Worm (Caenorhabditis elegans) whole organism, young adult: ENCODE data around the gene vnut-1.

Experiments
- B0336.3 ChIP-seq: fragments of 200-800 bp; sonication (Bioruptor generic); IDR thresholded peaks from 2 replicates; pipeline ENCODE4 v1.3.6; 2022; ENCODE audit warnings: missing genetic modification characterization, missing compliant biosample characterization
- C17E4.6 ChIP-seq: fragments of 200-800 bp; sonication (Bioruptor generic); IDR thresholded peaks from 2 replicates; pipeline ENCODE4 v1.3.6; 2022; ENCODE audit warnings: missing genetic modification reagents, missing genetic modification characterization, missing compliant biosample characterization
- D2030.7 ChIP-seq: fragments of 200-800 bp; sonication (Bioruptor generic); IDR thresholded peaks from 2 replicates; pipeline ENCODE4 v1.3.6; 2022; ENCODE audit warnings: missing genetic modification reagents, missing genetic modification characterization, missing compliant biosample characterization
- F23B12.7 ChIP-seq: sonication (generic microtip); optimal IDR thresholded peaks from 2 replicates; lab custom pipeline; 2017; ENCODE audit warnings: missing genetic modification characterization, mild to moderate bottlenecking, missing compliant biosample characterization, antibody characterized with exemption, moderate library complexity; ENCODE audit not compliant: insufficient read depth
- F33H1.4 ChIP-seq: fragments of 200-800 bp; sonication (Bioruptor generic); IDR thresholded peaks from 2 replicates; pipeline ENCODE4 v1.3.6; 2022; ENCODE audit warnings: missing genetic modification reagents, missing genetic modification characterization, missing compliant biosample characterization
- F57A8.1 ChIP-seq: fragments of 200-800 bp; sonication (Bioruptor generic); optimal IDR thresholded peaks from 2 replicates; lab custom pipeline; 2018; ENCODE audit warnings: mild to moderate bottlenecking, missing genetic modification characterization, moderate library complexity, missing compliant biosample characterization
- T07F8.4 ChIP-seq: sonication (generic microtip); optimal IDR thresholded peaks from 2 replicates; lab custom pipeline; 2016; ENCODE audit warnings: mild to moderate bottlenecking, missing genetic modification characterization, moderate library complexity, missing compliant biosample characterization
- akir-1 ChIP-seq: fragments of 200-800 bp; sonication (Bioruptor generic); optimal IDR thresholded peaks from 2 replicates; lab custom pipeline; 2018; ENCODE audit warnings: mild to moderate bottlenecking, missing genetic modification characterization, moderate library complexity, missing compliant biosample characterization
- aptf-2 ChIP-seq: fragments of 200-800 bp; sonication (Bioruptor generic); conservative IDR thresholded peaks from 2 replicates; pipeline ENCODE4 v1.3.6; 2022; ENCODE audit warnings: missing genetic modification reagents, missing genetic modification characterization, missing compliant biosample characterization
- attf-5 ChIP-seq: fragments of 200-800 bp; sonication (Bioruptor generic); optimal IDR thresholded peaks from 2 replicates; lab custom pipeline; 2018; ENCODE audit warnings: mild to moderate bottlenecking, missing genetic modification characterization, missing compliant biosample characterization
- cebp-1 ChIP-seq, 2 experiments: fragments of 200-800 bp in 1 of 2; sonication (Bioruptor generic) in 1 of 2; sonication (generic microtip) in 1 of 2; IDR thresholded peaks in 1 of 2; optimal IDR thresholded peaks in 1 of 2; 2 replicates each; pipeline versions ENCODE4 v1.3.6 to Lab custom; 2017 to 2022; ENCODE audit warnings: missing compliant biosample characterization in 2 of 2, missing genetic modification characterization in 2 of 2, mild to moderate bottlenecking in 1 of 2, missing genetic modification reagents in 1 of 2, moderate library complexity in 1 of 2
- cebp-2 ChIP-seq: fragments of 200-800 bp; sonication (Bioruptor generic); IDR thresholded peaks from 2 replicates; pipeline ENCODE4 v1.3.6; 2022; ENCODE audit warnings: missing genetic modification characterization, missing compliant biosample characterization
- ceh-100 ChIP-seq: fragments of 200-800 bp; sonication (Bioruptor generic); IDR thresholded peaks from 2 replicates; pipeline ENCODE4 v1.3.6; 2022; ENCODE audit warnings: missing genetic modification reagents, missing genetic modification characterization, missing compliant biosample characterization
- ceh-91 ChIP-seq: fragments of 200-800 bp; sonication (Bioruptor generic); IDR thresholded peaks from 2 replicates; pipeline ENCODE4 v1.3.6; 2022; ENCODE audit warnings: missing genetic modification reagents, missing genetic modification characterization, missing compliant biosample characterization
- die-1 ChIP-seq: sonication (generic microtip); optimal IDR thresholded peaks from 2 replicates; lab custom pipeline; 2016; ENCODE audit warnings: missing genotype, mild to moderate bottlenecking, missing genetic modification characterization, missing compliant biosample characterization
- dox-1 ChIP-seq: fragments of 200-800 bp; sonication (Bioruptor generic); IDR thresholded peaks from 2 replicates; pipeline ENCODE4 v1.3.6; 2022; ENCODE audit warnings: missing genetic modification reagents, missing genetic modification characterization, missing compliant biosample characterization
- efl-1 ChIP-seq: fragments of 150-350 bp; optimal IDR thresholded peaks from 2 replicates; lab custom pipeline; 2014; ENCODE audit warnings: missing biosample characterization, missing genetic modification reagents, missing genetic modification characterization
- egl-18 ChIP-seq: fragments of 200-800 bp; sonication (Bioruptor generic); IDR thresholded peaks from 2 replicates; pipeline ENCODE4 v1.3.6; 2022; ENCODE audit warnings: missing genetic modification reagents, missing genetic modification characterization, missing compliant biosample characterization
- egl-44 ChIP-seq: fragments of 200-800 bp; sonication (Bioruptor generic); IDR thresholded peaks from 2 replicates; pipeline ENCODE4 v1.3.6; 2022; ENCODE audit warnings: missing genetic modification reagents, missing genetic modification characterization, missing compliant biosample characterization
- egrh-3 ChIP-seq: fragments of 200-800 bp; sonication (Bioruptor generic); IDR thresholded peaks from 2 replicates; pipeline ENCODE4 v1.3.6; 2022; ENCODE audit warnings: missing genetic modification reagents, missing genetic modification characterization, missing compliant biosample characterization
- fkh-3 ChIP-seq: sonication (generic microtip); optimal IDR thresholded peaks from 2 replicates; lab custom pipeline; 2016; ENCODE audit warnings: mild to moderate bottlenecking, missing genetic modification characterization, missing compliant biosample characterization
- hmg-1.2 ChIP-seq: fragments of 200-800 bp; sonication (Bioruptor generic); IDR thresholded peaks from 2 replicates; pipeline ENCODE4 v1.3.6; 2022; ENCODE audit warnings: missing genetic modification reagents, missing genetic modification characterization, missing compliant biosample characterization
- hrde-1 ChIP-seq: sonication (generic microtip); optimal IDR thresholded peaks from 2 replicates; lab custom pipeline; 2016; ENCODE audit warnings: missing genetic modification characterization, mild to moderate bottlenecking, missing compliant biosample characterization, moderate library complexity, missing genotype, missing genetic modification reagents, borderline replicate concordance
- let-607 ChIP-seq, 2 experiments: fragments of 200-800 bp in 1 of 2; sonication (Bioruptor generic) in 1 of 2; sonication (generic microtip) in 1 of 2; optimal IDR thresholded peaks; 2 replicates each; lab custom pipeline; 2016 to 2018; ENCODE audit warnings: mild to moderate bottlenecking in 2 of 2, missing compliant biosample characterization in 2 of 2, missing genetic modification characterization in 2 of 2, moderate library complexity in 2 of 2, missing genotype in 1 of 2
- lin-35 ChIP-seq, 3 experiments: fragments of 150-350 bp in 2 of 3; sonication (generic microtip) in 1 of 3; optimal IDR thresholded peaks; 2 replicates each; lab custom pipeline; 2014 to 2018; ENCODE audit warnings: missing biosample characterization in 3 of 3, missing genetic modification characterization in 3 of 3, missing genetic modification reagents in 3 of 3
- lin-40 ChIP-seq: sonication (generic microtip); optimal IDR thresholded peaks from 2 replicates; lab custom pipeline; 2016; ENCODE audit warnings: missing genetic modification characterization, mild to moderate bottlenecking, missing compliant biosample characterization, missing genotype, missing genetic modification reagents
- lin-54 ChIP-seq: fragments of 200-800 bp; sonication (Bioruptor generic); optimal IDR thresholded peaks from 2 replicates; lab custom pipeline; 2018; ENCODE audit warnings: mild to moderate bottlenecking, missing genetic modification characterization, missing compliant biosample characterization
- lsl-1 ChIP-seq: fragments of 200-800 bp; sonication (Bioruptor generic); optimal IDR thresholded peaks from 2 replicates; lab custom pipeline; 2018; ENCODE audit warnings: mild to moderate bottlenecking, missing genetic modification characterization, moderate library complexity, missing compliant biosample characterization
- madf-3 ChIP-seq: fragments of 200-800 bp; sonication (Bioruptor generic); IDR thresholded peaks from 2 replicates; pipeline ENCODE4 v1.3.6; 2022; ENCODE audit warnings: missing genetic modification reagents, missing genetic modification characterization, missing compliant biosample characterization
- madf-6 ChIP-seq: fragments of 200-800 bp; sonication (Bioruptor generic); IDR thresholded peaks from 2 replicates; pipeline ENCODE4 v1.3.6; 2022; ENCODE audit warnings: missing genetic modification reagents, missing genetic modification characterization, missing compliant biosample characterization
- mcd-1 ChIP-seq: fragments of 200-800 bp; sonication (Bioruptor generic); IDR thresholded peaks from 2 replicates; pipeline ENCODE4 v1.3.6; 2022; ENCODE audit warnings: missing genetic modification reagents, missing genetic modification characterization, missing compliant biosample characterization
- mes-4 ChIP-seq: sonication (generic microtip); optimal IDR thresholded peaks from 2 replicates; lab custom pipeline; 2016; ENCODE audit warnings: missing genotype, missing genetic modification characterization, missing compliant biosample characterization
- nfya-2 ChIP-seq: fragments of 200-800 bp; sonication (Bioruptor generic); IDR thresholded peaks from 2 replicates; pipeline ENCODE4 v1.3.6; 2022; ENCODE audit warnings: missing genetic modification reagents, missing genetic modification characterization, missing compliant biosample characterization
- nfyb-1 ChIP-seq: fragments of 200-800 bp; sonication (Bioruptor generic); IDR thresholded peaks from 2 replicates; pipeline ENCODE4 v1.3.6; 2022; ENCODE audit warnings: missing genetic modification reagents, missing genetic modification characterization, missing compliant biosample characterization
- nhr-120 ChIP-seq: fragments of 200-800 bp; sonication (Bioruptor generic); IDR thresholded peaks from 2 replicates; pipeline ENCODE4 v1.3.6; 2022; ENCODE audit warnings: missing genetic modification characterization, missing compliant biosample characterization
- rcor-1 ChIP-seq: fragments of 200-800 bp; sonication (Bioruptor generic); IDR thresholded peaks from 2 replicates; pipeline ENCODE4 v1.3.6; 2022; ENCODE audit warnings: missing genetic modification reagents, missing genetic modification characterization, missing compliant biosample characterization
- repo-1 ChIP-seq: sonication (generic microtip); optimal IDR thresholded peaks from 2 replicates; lab custom pipeline; 2017; ENCODE audit warnings: mild to moderate bottlenecking, missing genetic modification characterization, missing compliant biosample characterization
- snpc-1.1 ChIP-seq: sonication (generic microtip); optimal IDR thresholded peaks from 2 replicates; lab custom pipeline; 2017; ENCODE audit warnings: missing genetic modification characterization, mild to moderate bottlenecking, missing compliant biosample characterization, antibody characterized with exemption, moderate library complexity, missing genotype, missing genetic modification reagents; ENCODE audit not compliant: insufficient read depth
- snpc-1.3 ChIP-seq: sonication (generic microtip); optimal IDR thresholded peaks from 2 replicates; lab custom pipeline; 2017; ENCODE audit warnings: missing genetic modification characterization, mild to moderate bottlenecking, missing compliant biosample characterization, antibody characterized with exemption, moderate library complexity, missing genotype, missing genetic modification reagents; ENCODE audit not compliant: insufficient read depth
- tbp1 ChIP-seq: fragments of 200-800 bp; sonication (Bioruptor generic); optimal IDR thresholded peaks from 2 replicates; lab custom pipeline; 2018; ENCODE audit warnings: mild to moderate bottlenecking, missing genetic modification characterization, missing compliant biosample characterization
- tlf-1 ChIP-seq: fragments of 200-800 bp; sonication (Bioruptor generic); optimal IDR thresholded peaks from 2 replicates; lab custom pipeline; 2018; ENCODE audit warnings: mild to moderate bottlenecking, missing genetic modification characterization, missing compliant biosample characterization
- xnd-1 ChIP-seq: sonication (generic microtip); optimal IDR thresholded peaks from 2 replicates; lab custom pipeline; 2016; ENCODE audit warnings: missing genotype, missing genetic modification reagents, missing genetic modification characterization, missing compliant biosample characterization
- zim-3 ChIP-seq: sonication (generic microtip); optimal IDR thresholded peaks from 2 replicates; lab custom pipeline; 2017; ENCODE audit warnings: mild to moderate bottlenecking, missing genetic modification characterization, moderate library complexity, missing compliant biosample characterization
- ztf-18 ChIP-seq: sonication (generic microtip); optimal IDR thresholded peaks from 2 replicates; lab custom pipeline; 2016; ENCODE audit warnings: missing genotype, mild to moderate bottlenecking, missing genetic modification characterization, missing compliant biosample characterization
- ztf-3 ChIP-seq: fragments of 200-800 bp; sonication (Bioruptor generic); optimal IDR thresholded peaks from 2 replicates; lab custom pipeline; 2018; ENCODE audit warnings: mild to moderate bottlenecking, missing genetic modification characterization, missing compliant biosample characterization

Gene vnut-1

DNA sequence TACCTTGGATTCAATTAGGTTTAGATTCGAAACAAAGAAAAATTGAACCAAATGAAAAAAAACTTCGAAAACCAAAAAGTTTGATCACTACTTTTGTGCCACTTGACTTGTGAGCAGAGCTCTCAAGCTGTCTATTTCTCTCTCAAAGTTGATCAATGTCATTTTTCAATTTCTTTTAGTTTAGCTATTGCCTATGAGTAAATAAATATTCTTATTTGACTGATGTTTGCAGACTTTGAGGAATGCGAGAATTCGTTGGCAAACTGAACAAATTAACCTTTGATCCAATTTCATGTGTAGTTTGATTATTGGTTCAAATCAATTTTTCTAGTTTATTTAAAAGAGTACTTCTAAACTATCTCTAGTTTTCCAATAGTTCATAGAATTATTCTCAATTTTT is 5.8 kb upstream of the vnut-1 start (continued):
- no peak for TF ChIP-seq snpc-1.3 (tag; lab: Kevin White, UChicago)

DNA sequence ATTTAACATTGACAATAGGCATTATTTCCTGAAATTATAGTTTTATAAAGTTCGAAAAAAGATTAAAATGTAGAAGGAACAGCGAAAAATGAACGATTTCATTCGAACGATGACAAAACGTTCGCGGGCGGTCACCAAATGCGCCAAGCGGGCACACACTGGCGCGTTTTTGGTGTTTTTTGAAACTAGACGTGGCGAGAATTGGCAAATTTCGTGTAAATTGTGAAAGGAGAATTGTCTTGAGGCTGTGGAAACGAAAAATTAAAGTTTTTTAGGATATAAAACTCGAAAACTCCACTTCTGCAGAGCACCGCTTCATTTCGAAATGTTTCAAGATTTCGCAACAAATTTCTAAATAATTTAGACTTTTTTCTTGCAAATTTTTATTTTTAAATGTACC is 941 bp upstream of the vnut-1 start, which contains the start of gene usp-14:
usp-14 (minus strand) TSS at position 28 of the 400 bp plus-strand sequence.
- TF ChIP-seq F57A8.1 (no peak), lsl-1 (peak; percentile 35), ztf-18 (tag; lab: Kevin White, UChicago) (peak; percentile 93), ztf-3 (GFP tag; lab: Kevin White, UChicago) (no peak), nhr-120 (GFP tag; lab: Robert Waterston, UW) (no peak), lin-40 (peak; percentile 56), mes-4 (no peak), zim-3 (tag; lab: Kevin White, UChicago) (no peak), B0336.3 (peak; percentile 76; the same call in 1 of the 2 replicates), madf-3 (GFP tag; lab: Robert Waterston, UW) (0 out of 2 replicates have a peak, but pooled peaks have one; percentile 33), ceh-100 (GFP tag; lab: Robert Waterston, UW) (peak; percentile 40; the same call in 1 of the 2 replicates), attf-5 (GFP tag; lab: Kevin White, UChicago) (peak; percentile 74), akir-1 (GFP tag; lab: Kevin White, UChicago) (no peak), lin-35 (GFP tag; optimal IDR thresholded peaks at IDR 0.05; lab: Kevin White, UChicago) (peak in 1 of 3 experiments; percentile 81), lin-54 (GFP tag; lab: Kevin White, UChicago) (peak; percentile 82), F23B12.7 (tag; lab: Kevin White, UChicago) (peak; percentile 50), ceh-91 (GFP tag; lab: Robert Waterston, UW) (peak; percentile 13; the same call in 1 of the 2 replicates), repo-1 (tag; lab: Kevin White, UChicago) (peak; percentile 33), mcd-1 (GFP tag; lab: Robert Waterston, UW) (peak; percentile 78), let-607 (tag; optimal IDR thresholded peaks at IDR 0.05; lab: Kevin White, UChicago) (peak in 1 of 2 experiments; percentile 29), snpc-1.1 (tag; lab: Kevin White, UChicago) (no peak), efl-1 (GFP tag; lab: Kevin White, UChicago) (peak; percentile 76), xnd-1 (tag; lab: Kevin White, UChicago) (peak; percentile 4), tlf-1 (peak; percentile 18), egrh-3 (GFP tag; lab: Robert Waterston, UW) (no peak), tbp1 (GFP tag; lab: Kevin White, UChicago) (peak; percentile 49), egl-44 (GFP tag; lab: Robert Waterston, UW) (no peak), rcor-1 (GFP tag; lab: Robert Waterston, UW) (no peak), madf-6 (GFP tag; lab: Robert Waterston, UW) (peak; percentile 79), F33H1.4 (GFP tag; lab: Robert Waterston, UW) (0 out of 2 replicates have a peak, but pooled peaks have one; percentile 30), hrde-1 (tag; lab: Kevin White, UChicago) (no peak), nfyb-1 (peak; percentile 66), die-1 (tag; lab: Kevin White, UChicago) (no peak), hmg-1.2 (GFP tag; lab: Robert Waterston, UW) (peak; percentile 45), cebp-2 (no peak), fkh-3 (tag; lab: Kevin White, UChicago) (no peak), C17E4.6 (GFP tag; lab: Robert Waterston, UW) (no peak), cebp-1 (GFP tag; IDR thresholded peaks at IDR 0.05; lab: Robert Waterston, UW) (peak; percentile 54), cebp-1 (tag; optimal IDR thresholded peaks at IDR 0.05; lab: Kevin White, UChicago) (peak; percentile 94), dox-1 (GFP tag; lab: Robert Waterston, UW) (peak; percentile 61), nfya-2 (GFP tag; lab: Robert Waterston, UW) (no peak), D2030.7 (GFP tag; lab: Robert Waterston, UW) (peak; percentile 44; the same call in 1 of the 2 replicates), aptf-2 (no peak), T07F8.4 (tag; lab: Kevin White, UChicago) (no peak), egl-18 (GFP tag; lab: Robert Waterston, UW) (no peak)
